Fruit fly (Drosophila melanogaster) whole organism, embryonic: ENCODE results near the gene Ripalpha.

ENCODE experiments used
- Asciz ChIP-seq: fragments of 200-800 bp; sonication (Bioruptor generic); optimal IDR thresholded peaks from 2 replicates; lab custom pipeline; 2017; ENCODE audit warnings: missing biosample characterization, mild to moderate bottlenecking, missing genetic modification characterization, missing genetic modification reagents
- BEAF-32 ChIP-seq: fragments of 200-800 bp; sonication (Bioruptor generic); optimal IDR thresholded peaks from 3 replicates; lab custom pipeline; 2017; ENCODE audit warnings: missing biosample characterization, missing genetic modification characterization, mild to moderate bottlenecking, moderate library complexity, missing genetic modification reagents
- Bgb ChIP-seq: fragments of 200-800 bp; sonication (Bioruptor generic); IDR thresholded peaks from 2 replicates; pipeline ENCODE4 v1.3.6; 2022; ENCODE audit warnings: missing biosample characterization, missing genetic modification characterization; ENCODE audit not compliant: partially characterized antibody
- CG10267 ChIP-seq: fragments of 200-800 bp; sonication (Bioruptor generic); optimal IDR thresholded peaks from 2 replicates; lab custom pipeline; 2018; ENCODE audit warnings: missing biosample characterization, mild to moderate bottlenecking, missing genetic modification characterization, moderate library complexity
- CG10431 ChIP-seq: fragments of 200-800 bp; sonication (Bioruptor generic); optimal IDR thresholded peaks from 3 replicates; lab custom pipeline; 2018; ENCODE audit warnings: missing biosample characterization, mild to moderate bottlenecking, missing genetic modification characterization
- CG10654 ChIP-seq: fragments of 200-800 bp; sonication (Bioruptor generic); optimal IDR thresholded peaks from 2 replicates; lab custom pipeline; 2016; ENCODE audit warnings: missing biosample characterization, missing genetic modification characterization
- CG11247 ChIP-seq: fragments of 200-800 bp; sonication (Bioruptor generic); IDR thresholded peaks from 2 replicates; pipeline ENCODE4 v1.3.6; 2022; ENCODE audit warnings: missing biosample characterization, missing genetic modification characterization
- CG11504 ChIP-seq: fragments of 200-800 bp; sonication (Bioruptor generic); optimal IDR thresholded peaks from 3 replicates; lab custom pipeline; 2019; ENCODE audit warnings: missing biosample characterization, mild to moderate bottlenecking, missing genetic modification characterization, moderate library complexity
- CG13775 ChIP-seq: fragments of 200-800 bp; sonication (Bioruptor generic); optimal IDR thresholded peaks from 3 replicates; lab custom pipeline; 2017; ENCODE audit warnings: missing biosample characterization, mild to moderate bottlenecking, missing genetic modification characterization
- CG15269 ChIP-seq: fragments of 200-800 bp; sonication (Bioruptor generic); optimal IDR thresholded peaks from 2 replicates; lab custom pipeline; 2018; ENCODE audit warnings: missing biosample characterization, mild to moderate bottlenecking, missing genetic modification characterization, moderate library complexity
- CG15479 ChIP-seq: fragments of 200-800 bp; sonication (Bioruptor generic); optimal IDR thresholded peaks from 3 replicates; lab custom pipeline; 2019; ENCODE audit warnings: missing biosample characterization, mild to moderate bottlenecking, missing genetic modification characterization, moderate library complexity
- CG1792 ChIP-seq: fragments of 200-800 bp; sonication (Bioruptor generic); optimal IDR thresholded peaks from 2 replicates; lab custom pipeline; 2016; ENCODE audit warnings: missing biosample characterization, missing genetic modification characterization
- CG2120 ChIP-seq: fragments of 200-800 bp; sonication (Bioruptor generic); optimal IDR thresholded peaks from 3 replicates; lab custom pipeline; 2016; ENCODE audit warnings: missing biosample characterization, missing genetic modification characterization
- CG31441 ChIP-seq: fragments of 200-800 bp; sonication (Bioruptor generic); IDR thresholded peaks from 2 replicates; pipeline ENCODE4 v1.3.6; 2022; ENCODE audit warnings: missing biosample characterization, missing genetic modification characterization
- CG3281 ChIP-seq: fragments of 200-800 bp; sonication (Bioruptor generic); optimal IDR thresholded peaks from 3 replicates; lab custom pipeline; 2017; ENCODE audit warnings: missing biosample characterization, mild to moderate bottlenecking, missing genetic modification characterization
- CG4707 ChIP-seq: fragments of 200-800 bp; sonication (Bioruptor generic); optimal IDR thresholded peaks from 2 replicates; lab custom pipeline; 2018; ENCODE audit warnings: missing biosample characterization, mild to moderate bottlenecking, missing genetic modification characterization, moderate library complexity
- CG6654 ChIP-seq: fragments of 200-800 bp; sonication (Bioruptor generic); optimal IDR thresholded peaks from 2 replicates; lab custom pipeline; 2017; ENCODE audit warnings: missing biosample characterization, mild to moderate bottlenecking, missing genetic modification characterization
- CG6683 ChIP-seq: fragments of 200-800 bp; sonication (Bioruptor generic); optimal IDR thresholded peaks from 2 replicates; lab custom pipeline; 2017; ENCODE audit warnings: missing biosample characterization, mild to moderate bottlenecking, missing genetic modification characterization, missing genetic modification reagents
- CG6813 ChIP-seq: fragments of 200-800 bp; sonication (Bioruptor generic); optimal IDR thresholded peaks from 2 replicates; lab custom pipeline; 2017; ENCODE audit warnings: missing biosample characterization, missing genetic modification characterization, mild to moderate bottlenecking, moderate library complexity, missing genetic modification reagents
- CG7271 ChIP-seq: fragments of 200-800 bp; sonication (Bioruptor generic); optimal IDR thresholded peaks from 2 replicates; lab custom pipeline; 2018; ENCODE audit warnings: missing biosample characterization, mild to moderate bottlenecking, missing genetic modification characterization, moderate library complexity
- CG7963 ChIP-seq: fragments of 200-800 bp; sonication (Bioruptor generic); IDR thresholded peaks from 3 replicates; pipeline ENCODE4 v1.3.6; 2022; ENCODE audit warnings: missing biosample characterization, missing genetic modification characterization; ENCODE audit not compliant: partially characterized antibody
- CG8290 ChIP-seq, 3 experiments: fragments of 200-800 bp; sonication (Bioruptor generic); optimal IDR thresholded peaks; 2 replicates each; lab custom pipeline; 2016 to 2019; ENCODE audit warnings: missing biosample characterization in 3 of 3, missing genetic modification characterization in 3 of 3, mild to moderate bottlenecking in 2 of 3, moderate library complexity in 1 of 3
- CG8765 ChIP-seq: fragments of 200-800 bp; sonication (Bioruptor generic); IDR thresholded peaks from 2 replicates; pipeline ENCODE4 v1.3.6; 2022; ENCODE audit warnings: missing biosample characterization, missing genetic modification characterization
- CG8924 ChIP-seq: fragments of 200-800 bp; optimal IDR thresholded peaks from 3 replicates; lab custom pipeline; 2019; ENCODE audit warnings: missing biosample characterization, mild to moderate bottlenecking, missing genetic modification characterization, moderate library complexity
- CG8944 ChIP-seq: fragments of 200-800 bp; sonication (Bioruptor generic); optimal IDR thresholded peaks from 3 replicates; lab custom pipeline; 2016; ENCODE audit warnings: missing biosample characterization, missing genetic modification characterization
- CG9215 ChIP-seq: fragments of 200-800 bp; sonication (Bioruptor generic); IDR thresholded peaks from 2 replicates; pipeline ENCODE4 v1.3.6; 2022; ENCODE audit warnings: missing biosample characterization, missing genetic modification characterization
- CG9797 ChIP-seq: fragments of 200-800 bp; sonication (Bioruptor generic); optimal IDR thresholded peaks from 3 replicates; lab custom pipeline; 2018; ENCODE audit warnings: missing biosample characterization, mild to moderate bottlenecking, missing genetic modification characterization
- Dip3 ChIP-seq: fragments of 200-800 bp; sonication (Bioruptor generic); optimal IDR thresholded peaks from 3 replicates; lab custom pipeline; 2016; ENCODE audit warnings: missing biosample characterization, missing genetic modification characterization
- Eip74EF ChIP-seq, 2 experiments: fragments of 200-800 bp in 1 of 2; fragments of >200 bp in 1 of 2; sonication (Bioruptor generic) in 1 of 2; optimal IDR thresholded peaks; 2 replicates each; lab custom pipeline; 2017 to 2019; ENCODE audit warnings: missing biosample characterization in 2 of 2, missing genetic modification characterization in 2 of 2, mild to moderate bottlenecking in 1 of 2, moderate library complexity in 1 of 2
- Fer2 ChIP-seq: fragments of 200-800 bp; sonication (Bioruptor generic); optimal IDR thresholded peaks from 2 replicates; lab custom pipeline; 2018; ENCODE audit warnings: missing biosample characterization, mild to moderate bottlenecking, missing genetic modification characterization, moderate library complexity
- Jarid2 ChIP-seq: fragments of 200-800 bp; sonication (Bioruptor generic); optimal IDR thresholded peaks from 3 replicates; lab custom pipeline; 2017; ENCODE audit warnings: mild to moderate bottlenecking, missing biosample characterization, missing genetic modification reagents, missing genetic modification characterization
- Lim3 ChIP-seq: fragments of 200-800 bp; sonication (Bioruptor generic); IDR thresholded peaks from 2 replicates; pipeline ENCODE4 v1.3.6; 2022; ENCODE audit warnings: missing biosample characterization, missing genetic modification characterization
- MBD-R2 ChIP-seq: fragments of 200-800 bp; sonication (Bioruptor generic); IDR thresholded peaks from 2 replicates; pipeline ENCODE4 v1.3.6; 2022; ENCODE audit warnings: missing biosample characterization, missing genetic modification characterization
- NC2β ChIP-seq: fragments of 200-800 bp; sonication (Bioruptor generic); optimal IDR thresholded peaks from 2 replicates; lab custom pipeline; 2016; ENCODE audit warnings: missing biosample characterization, missing genetic modification characterization
- Opbp ChIP-seq: fragments of 200-800 bp; sonication (Bioruptor generic); IDR thresholded peaks from 3 replicates; pipeline ENCODE4 v1.3.6; 2022; ENCODE audit warnings: missing biosample characterization, missing genetic modification characterization; ENCODE audit not compliant: partially characterized antibody
- Ravus ChIP-seq: fragments of 200-800 bp; sonication (Bioruptor generic); IDR thresholded peaks from 2 replicates; pipeline ENCODE4 v1.3.6; 2022; ENCODE audit warnings: missing biosample characterization, missing genetic modification characterization
- Sin3A ChIP-seq: fragments of >200 bp; optimal IDR thresholded peaks from 2 replicates; lab custom pipeline; 2018
- YL-1 ChIP-seq: fragments of 200-800 bp; sonication (Bioruptor generic); optimal IDR thresholded peaks from 3 replicates; lab custom pipeline; 2017; ENCODE audit warnings: missing biosample characterization, mild to moderate bottlenecking, missing genetic modification characterization
- ase ChIP-seq: fragments of 200-800 bp; sonication (Bioruptor generic); IDR thresholded peaks from 3 replicates; pipeline ENCODE4 v1.3.6; 2022; ENCODE audit warnings: missing biosample characterization, missing genetic modification characterization
- cad ChIP-seq: fragments of >200 bp; optimal IDR thresholded peaks from 2 replicates; lab custom pipeline; 2017; ENCODE audit warnings: missing biosample characterization, missing genetic modification characterization
- chm ChIP-seq: fragments of 200-800 bp; sonication (Bioruptor generic); IDR thresholded peaks from 2 replicates; pipeline ENCODE4 v1.3.6; 2022; ENCODE audit warnings: missing biosample characterization, missing genetic modification characterization
- crp ChIP-seq, 2 experiments: fragments of 200-800 bp; sonication (Bioruptor generic); optimal IDR thresholded peaks; 2 replicates in 1 of 2; 3 replicates in 1 of 2; lab custom pipeline; 2017; ENCODE audit warnings: missing biosample characterization in 2 of 2, missing genetic modification characterization in 2 of 2, mild to moderate bottlenecking in 1 of 2, moderate library complexity in 1 of 2
- gce ChIP-seq: fragments of 200-800 bp; sonication (Bioruptor generic); IDR thresholded peaks from 3 replicates; pipeline ENCODE4 v1.3.6; 2022; ENCODE audit warnings: missing biosample characterization, missing genetic modification characterization
- jing ChIP-seq: fragments of 200-800 bp; sonication (Bioruptor generic); optimal IDR thresholded peaks from 2 replicates; lab custom pipeline; 2018; ENCODE audit warnings: missing biosample characterization, mild to moderate bottlenecking, missing genetic modification characterization
- mam ChIP-seq: fragments of 200-800 bp; sonication (Bioruptor generic); optimal IDR thresholded peaks from 3 replicates; lab custom pipeline; 2016; ENCODE audit warnings: missing biosample characterization, missing genetic modification characterization
- nau ChIP-seq: fragments of 200-800 bp; sonication (Bioruptor generic); optimal IDR thresholded peaks from 3 replicates; lab custom pipeline; 2017; ENCODE audit warnings: missing biosample characterization, mild to moderate bottlenecking, missing genetic modification characterization, missing genetic modification reagents
- pfk ChIP-seq: fragments of 200-800 bp; sonication (Bioruptor generic); optimal IDR thresholded peaks from 2 replicates; lab custom pipeline; 2018; ENCODE audit warnings: missing biosample characterization, mild to moderate bottlenecking, missing genetic modification characterization, moderate library complexity
- phol ChIP-seq: fragments of 200-800 bp; sonication (Bioruptor generic); optimal IDR thresholded peaks from 3 replicates; lab custom pipeline; 2018; ENCODE audit warnings: missing biosample characterization, mild to moderate bottlenecking, missing genetic modification characterization, moderate library complexity
- pita ChIP-seq: fragments of 200-800 bp; sonication (Bioruptor generic); optimal IDR thresholded peaks from 2 replicates; lab custom pipeline; 2017; ENCODE audit warnings: missing biosample characterization, mild to moderate bottlenecking, missing genetic modification characterization
- slou ChIP-seq: fragments of 200-800 bp; sonication (Bioruptor generic); optimal IDR thresholded peaks from 3 replicates; lab custom pipeline; 2016; ENCODE audit warnings: missing biosample characterization, missing genetic modification characterization
- so ChIP-seq: fragments of 200-800 bp; sonication (Bioruptor generic); IDR thresholded peaks from 3 replicates; pipeline ENCODE4 v1.3.6; 2022; ENCODE audit warnings: missing biosample characterization, missing genetic modification characterization

Gene Ripalpha

DNA sequence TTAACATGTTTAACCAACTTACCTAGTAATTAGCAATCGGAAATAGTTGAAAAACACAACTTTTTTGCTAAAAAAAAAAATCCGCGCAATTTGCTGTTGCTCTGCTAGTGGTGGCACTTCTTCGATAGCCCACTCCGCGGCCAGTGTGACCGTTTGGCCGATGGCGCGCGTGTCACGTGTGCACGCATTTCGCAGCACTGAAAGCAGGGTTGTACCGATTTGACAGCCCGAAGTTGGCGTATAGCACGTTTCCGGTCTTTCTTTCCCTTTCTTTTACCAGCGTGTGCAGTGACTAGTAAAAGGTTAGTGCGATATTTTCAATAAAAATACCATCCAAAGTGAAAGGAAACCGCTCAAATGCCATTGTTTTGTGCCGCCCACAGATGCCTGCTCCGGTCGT is at the start of gene Ripalpha, which contains the start of gene RpL7 (continued):
- TF ChIP-seq Jarid2 (peak; percentile 93), CG15269 (peak; percentile 93), pita (no peak), Lim3 (GFP tag; lab: Robert Waterston, UW) (no peak; the same call in 1 of the 2 replicates), so (GFP tag; lab: Robert Waterston, UW) (peak; percentile 97), CG8924 (tag; lab: Kevin White, UChicago) (peak; percentile 89), CG10267 (tag; lab: Kevin White, UChicago) (peak; percentile 99), CG6683 (peak; percentile 98), CG7271 (peak; percentile 98), Ravus (GFP tag; lab: Robert Waterston, UW) (peak; percentile 82), MBD-R2 (GFP tag; lab: Robert Waterston, UW) (peak; percentile 99), CG2120 (GFP tag; lab: Kevin White, UChicago) (peak; percentile 96), Eip74EF (GFP tag; optimal IDR thresholded peaks at IDR 0.05; lab: Kevin White, UChicago) (peak in 1 of 2 experiments; percentile 83), CG8765 (GFP tag; lab: Robert Waterston, UW) (peak; percentile 88), CG13775 (GFP tag; lab: Kevin White, UChicago) (peak; percentile 99), cad (GFP tag; lab: Kevin White, UChicago) (no peak), CG9797 (peak; percentile 99), Asciz (peak; percentile 96), CG15479 (GFP tag; lab: Kevin White, UChicago) (peak; percentile 95), CG9215 (GFP tag; lab: Robert Waterston, UW) (peak; percentile 83), Bgb (peak; percentile 98), crp (GFP tag; optimal IDR thresholded peaks at IDR 0.05; lab: Kevin White, UChicago) (peak in 1 of 2 experiments; percentile 77), gce (GFP tag; lab: Robert Waterston, UW) (peak; percentile 97), CG8290 (GFP tag; optimal IDR thresholded peaks at IDR 0.05; lab: Kevin White, UChicago) (peak; percentile 96), CG8290 (tag; optimal IDR thresholded peaks at IDR 0.05; lab: Kevin White, UChicago) (peak; percentile 95 to 99), CG10654 (peak; percentile 97), CG1792 (GFP tag; lab: Kevin White, UChicago) (peak; percentile 97), CG31441 (peak; percentile 96)

DNA sequence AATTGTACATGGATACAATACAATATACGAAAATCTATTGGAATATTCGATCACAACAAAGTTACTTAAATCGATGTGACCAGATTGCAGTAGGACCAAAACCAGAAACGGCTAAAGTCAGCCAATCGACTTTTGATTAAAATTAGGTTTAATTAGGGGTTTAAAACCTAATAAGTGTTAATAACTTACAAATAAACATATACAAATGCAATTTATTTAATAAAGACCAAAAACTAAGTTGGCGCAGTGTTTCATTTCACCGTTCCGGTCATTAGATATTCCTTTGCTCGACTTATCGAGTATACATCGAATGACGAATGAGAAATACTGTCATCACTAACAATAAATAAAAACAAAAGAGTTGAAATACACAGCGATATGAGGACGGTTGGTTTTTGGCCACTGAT is 49.7 kb upstream of the Ripalpha start, which contains the start of the genes bsk and CG31717:
Gene bsk, minus strand, starts transcription at position 61 of the 407 bp plus-strand sequence.
Gene CG31717, plus strand, starts transcription at position 297 of the 407 bp plus-strand sequence.
- no peak for TF ChIP-seq Opbp (GFP tag; lab: Robert Waterston, UW)
- peak; percentile 77 for TF ChIP-seq BEAF-32
- no peak for TF ChIP-seq CG6813 (GFP tag; lab: Kevin White, UChicago)
- TF ChIP-seq ase (GFP tag; lab: Robert Waterston, UW) = no peak
- TF ChIP-seq Fer2 (tag; lab: Kevin White, UChicago) = no peak
- no peak for TF ChIP-seq mam
- TF ChIP-seq Sin3A (lab: Kevin White, UChicago) = peak; percentile 19
- no peak for TF ChIP-seq chm (GFP tag; lab: Robert Waterston, UW)
- no peak for TF ChIP-seq CG6654 (GFP tag; lab: Kevin White, UChicago)
- TF ChIP-seq pfk = peak; percentile 97
- TF ChIP-seq YL-1 (GFP tag; lab: Kevin White, UChicago) = peak; percentile 36
- no peak for TF ChIP-seq CG3281 (GFP tag; lab: Kevin White, UChicago)
- no peak for TF ChIP-seq slou (GFP tag; lab: Kevin White, UChicago)
- no peak for TF ChIP-seq jing (GFP tag; lab: Kevin White, UChicago)
- TF ChIP-seq nau (GFP tag; lab: Kevin White, UChicago) = no peak
- no peak for TF ChIP-seq CG11247 (GFP tag; lab: Robert Waterston, UW)
- no peak for TF ChIP-seq CG8944 (GFP tag; lab: Kevin White, UChicago)
- no peak for TF ChIP-seq CG4707 (GFP tag; lab: Kevin White, UChicago)
- no peak for TF ChIP-seq CG10431 (GFP tag; lab: Kevin White, UChicago)
- TF ChIP-seq CG11504 (tag; lab: Kevin White, UChicago) = no peak
- TF ChIP-seq CG7963 (GFP tag; lab: Robert Waterston, UW) = no peak
- no peak for TF ChIP-seq NC2β
- TF ChIP-seq phol (tag; lab: Kevin White, UChicago) = peak; percentile 46
- no peak for TF ChIP-seq Dip3 (GFP tag; lab: Kevin White, UChicago)
